Worm (Caenorhabditis elegans) whole organism, young adult: ENCODE measurements around the gene R05H5.4.

ENCODE experiments used
- B0035.1 ChIP-seq: sonication (generic microtip); optimal IDR thresholded peaks from 2 replicates; lab custom pipeline; 2016; ENCODE audit warnings: missing genetic modification characterization, mild to moderate bottlenecking, missing compliant biosample characterization, missing genotype, missing genetic modification reagents
- C06A6.2 ChIP-seq: fragments of 200-800 bp; sonication (Bioruptor generic); conservative IDR thresholded peaks from 2 replicates; pipeline ENCODE4 v1.3.6; 2022; ENCODE audit warnings: missing genetic modification characterization, missing compliant biosample characterization
- C17E4.6 ChIP-seq: fragments of 200-800 bp; sonication (Bioruptor generic); IDR thresholded peaks from 2 replicates; pipeline ENCODE4 v1.3.6; 2022; ENCODE audit warnings: missing genetic modification reagents, missing genetic modification characterization, missing compliant biosample characterization
- F33H1.4 ChIP-seq: fragments of 200-800 bp; sonication (Bioruptor generic); IDR thresholded peaks from 2 replicates; pipeline ENCODE4 v1.3.6; 2022; ENCODE audit warnings: missing genetic modification reagents, missing genetic modification characterization, missing compliant biosample characterization
- F37B4.10 ChIP-seq: fragments of 200-800 bp; sonication (Bioruptor generic); IDR thresholded peaks from 2 replicates; pipeline ENCODE4 v1.3.6; 2022; ENCODE audit warnings: missing genetic modification characterization, missing compliant biosample characterization
- F39B2.1 ChIP-seq: fragments of 200-800 bp; sonication (Bioruptor generic); IDR thresholded peaks from 2 replicates; pipeline ENCODE4 v1.3.6; 2022; ENCODE audit warnings: missing genetic modification reagents, missing genetic modification characterization, missing compliant biosample characterization
- F49E8.2 ChIP-seq: sonication (generic microtip); optimal IDR thresholded peaks from 3 replicates; lab custom pipeline; 2017; ENCODE audit warnings: missing genetic modification characterization, mild to moderate bottlenecking, missing compliant biosample characterization, antibody characterized with exemption, moderate library complexity; ENCODE audit not compliant: insufficient read depth
- F57A8.1 ChIP-seq: fragments of 200-800 bp; sonication (Bioruptor generic); optimal IDR thresholded peaks from 2 replicates; lab custom pipeline; 2018; ENCODE audit warnings: mild to moderate bottlenecking, missing genetic modification characterization, moderate library complexity, missing compliant biosample characterization
- F57C9.4 ChIP-seq: sonication (generic microtip); optimal IDR thresholded peaks from 2 replicates; lab custom pipeline; 2017; ENCODE audit warnings: mild to moderate bottlenecking, missing genetic modification characterization, missing compliant biosample characterization
- T07F8.4 ChIP-seq: sonication (generic microtip); optimal IDR thresholded peaks from 2 replicates; lab custom pipeline; 2016; ENCODE audit warnings: mild to moderate bottlenecking, missing genetic modification characterization, moderate library complexity, missing compliant biosample characterization
- Y56A3A.18 ChIP-seq: fragments of 200-800 bp; sonication (Bioruptor generic); IDR thresholded peaks from 2 replicates; pipeline ENCODE4 v1.3.6; 2022; ENCODE audit warnings: missing genetic modification reagents, missing genetic modification characterization, missing compliant biosample characterization
- Y67H2A.10 ChIP-seq: fragments of 200-800 bp; sonication (Bioruptor generic); conservative IDR thresholded peaks from 2 replicates; pipeline ENCODE4 v1.3.6; 2022; ENCODE audit warnings: missing genetic modification reagents, missing genetic modification characterization, missing compliant biosample characterization
- athp-1 ChIP-seq: sonication (generic microtip); optimal IDR thresholded peaks from 2 replicates; lab custom pipeline; 2017; ENCODE audit warnings: mild to moderate bottlenecking, missing genetic modification characterization, missing compliant biosample characterization
- attf-5 ChIP-seq: fragments of 200-800 bp; sonication (Bioruptor generic); optimal IDR thresholded peaks from 2 replicates; lab custom pipeline; 2018; ENCODE audit warnings: mild to moderate bottlenecking, missing genetic modification characterization, missing compliant biosample characterization
- ccch-3 ChIP-seq: fragments of 200-800 bp; sonication (Bioruptor generic); optimal IDR thresholded peaks from 2 replicates; lab custom pipeline; 2018; ENCODE audit warnings: mild to moderate bottlenecking, missing genetic modification characterization, missing compliant biosample characterization
- cebp-2 ChIP-seq: fragments of 200-800 bp; sonication (Bioruptor generic); IDR thresholded peaks from 2 replicates; pipeline ENCODE4 v1.3.6; 2022; ENCODE audit warnings: missing genetic modification characterization, missing compliant biosample characterization
- ceh-100 ChIP-seq: fragments of 200-800 bp; sonication (Bioruptor generic); IDR thresholded peaks from 2 replicates; pipeline ENCODE4 v1.3.6; 2022; ENCODE audit warnings: missing genetic modification reagents, missing genetic modification characterization, missing compliant biosample characterization
- ceh-27 ChIP-seq: fragments of 200-800 bp; sonication (Bioruptor generic); optimal IDR thresholded peaks from 2 replicates; lab custom pipeline; 2018; ENCODE audit warnings: mild to moderate bottlenecking, missing genetic modification characterization, moderate library complexity, missing compliant biosample characterization
- ceh-58 ChIP-seq: fragments of 200-800 bp; sonication (Bioruptor generic); IDR thresholded peaks from 2 replicates; pipeline ENCODE4 v1.3.6; 2022; ENCODE audit warnings: missing genetic modification characterization, missing compliant biosample characterization
- ceh-79 ChIP-seq: sonication (generic microtip); optimal IDR thresholded peaks from 2 replicates; lab custom pipeline; 2017; ENCODE audit warnings: mild to moderate bottlenecking, missing genetic modification characterization, missing compliant biosample characterization
- die-1 ChIP-seq: sonication (generic microtip); optimal IDR thresholded peaks from 2 replicates; lab custom pipeline; 2016; ENCODE audit warnings: missing genotype, mild to moderate bottlenecking, missing genetic modification characterization, missing compliant biosample characterization
- dox-1 ChIP-seq: fragments of 200-800 bp; sonication (Bioruptor generic); IDR thresholded peaks from 2 replicates; pipeline ENCODE4 v1.3.6; 2022; ENCODE audit warnings: missing genetic modification reagents, missing genetic modification characterization, missing compliant biosample characterization
- egl-18 ChIP-seq: fragments of 200-800 bp; sonication (Bioruptor generic); IDR thresholded peaks from 2 replicates; pipeline ENCODE4 v1.3.6; 2022; ENCODE audit warnings: missing genetic modification reagents, missing genetic modification characterization, missing compliant biosample characterization
- egrh-3 ChIP-seq: fragments of 200-800 bp; sonication (Bioruptor generic); IDR thresholded peaks from 2 replicates; pipeline ENCODE4 v1.3.6; 2022; ENCODE audit warnings: missing genetic modification reagents, missing genetic modification characterization, missing compliant biosample characterization
- ets-4 ChIP-seq: fragments of 200-800 bp; sonication (Bioruptor generic); optimal IDR thresholded peaks from 2 replicates; lab custom pipeline; 2018; ENCODE audit warnings: mild to moderate bottlenecking, missing genetic modification characterization, missing compliant biosample characterization
- him-1 ChIP-seq: sonication (generic microtip); optimal IDR thresholded peaks from 2 replicates; lab custom pipeline; 2016; ENCODE audit warnings: missing genotype, missing genetic modification reagents, missing genetic modification characterization, missing compliant biosample characterization
- hlh-12 ChIP-seq: sonication (generic microtip); optimal IDR thresholded peaks from 2 replicates; lab custom pipeline; 2016; ENCODE audit warnings: missing genetic modification characterization, missing compliant biosample characterization
- hlh-26 ChIP-seq: fragments of 200-800 bp; sonication (Bioruptor generic); conservative IDR thresholded peaks from 2 replicates; pipeline ENCODE4 v1.3.6; 2022; ENCODE audit warnings: missing genetic modification reagents, missing genetic modification characterization, missing compliant biosample characterization
- hrde-1 ChIP-seq: sonication (generic microtip); optimal IDR thresholded peaks from 2 replicates; lab custom pipeline; 2016; ENCODE audit warnings: missing genetic modification characterization, mild to moderate bottlenecking, missing compliant biosample characterization, moderate library complexity, missing genotype, missing genetic modification reagents, borderline replicate concordance
- lin-40 ChIP-seq: sonication (generic microtip); optimal IDR thresholded peaks from 2 replicates; lab custom pipeline; 2016; ENCODE audit warnings: missing genetic modification characterization, mild to moderate bottlenecking, missing compliant biosample characterization, missing genotype, missing genetic modification reagents
- lsl-1 ChIP-seq: fragments of 200-800 bp; sonication (Bioruptor generic); optimal IDR thresholded peaks from 2 replicates; lab custom pipeline; 2018; ENCODE audit warnings: mild to moderate bottlenecking, missing genetic modification characterization, moderate library complexity, missing compliant biosample characterization
- lsy-27 ChIP-seq: sonication (generic microtip); optimal IDR thresholded peaks from 2 replicates; lab custom pipeline; 2017; ENCODE audit warnings: missing genetic modification characterization, mild to moderate bottlenecking, missing compliant biosample characterization, antibody characterized with exemption, missing genotype, borderline replicate concordance; ENCODE audit not compliant: insufficient read depth
- mxl-1 ChIP-seq: sonication (generic microtip); optimal IDR thresholded peaks from 2 replicates; lab custom pipeline; 2016; ENCODE audit warnings: missing genetic modification characterization, missing compliant biosample characterization
- nfya-1 ChIP-seq: sonication (generic microtip); optimal IDR thresholded peaks from 2 replicates; lab custom pipeline; 2017; ENCODE audit warnings: antibody characterized with exemption, missing compliant biosample characterization, missing genetic modification characterization, borderline replicate concordance; ENCODE audit not compliant: insufficient read depth
- nfya-2 ChIP-seq: fragments of 200-800 bp; sonication (Bioruptor generic); IDR thresholded peaks from 2 replicates; pipeline ENCODE4 v1.3.6; 2022; ENCODE audit warnings: missing genetic modification reagents, missing genetic modification characterization, missing compliant biosample characterization
- nfyb-1 ChIP-seq: fragments of 200-800 bp; sonication (Bioruptor generic); IDR thresholded peaks from 2 replicates; pipeline ENCODE4 v1.3.6; 2022; ENCODE audit warnings: missing genetic modification reagents, missing genetic modification characterization, missing compliant biosample characterization
- nhr-80 ChIP-seq: sonication (generic microtip); optimal IDR thresholded peaks from 2 replicates; lab custom pipeline; 2016; ENCODE audit warnings: missing genetic modification characterization, missing compliant biosample characterization
- repo-1 ChIP-seq: sonication (generic microtip); optimal IDR thresholded peaks from 2 replicates; lab custom pipeline; 2017; ENCODE audit warnings: mild to moderate bottlenecking, missing genetic modification characterization, missing compliant biosample characterization
- snpc-3.4 ChIP-seq: sonication (generic microtip); optimal IDR thresholded peaks from 2 replicates; lab custom pipeline; 2017; ENCODE audit warnings: missing genetic modification characterization, mild to moderate bottlenecking, missing compliant biosample characterization, antibody characterized with exemption, moderate library complexity, missing genotype, missing genetic modification reagents
- somi-1 ChIP-seq: fragments of 200-800 bp; sonication (Bioruptor generic); optimal IDR thresholded peaks from 2 replicates; lab custom pipeline; 2018; ENCODE audit warnings: mild to moderate bottlenecking, missing genetic modification characterization, missing compliant biosample characterization
- sptf-2 ChIP-seq: fragments of 200-800 bp; sonication (Bioruptor generic); optimal IDR thresholded peaks from 2 replicates; lab custom pipeline; 2018; ENCODE audit warnings: mild to moderate bottlenecking, missing genetic modification characterization, missing compliant biosample characterization
- tbp1 ChIP-seq: fragments of 200-800 bp; sonication (Bioruptor generic); optimal IDR thresholded peaks from 2 replicates; lab custom pipeline; 2018; ENCODE audit warnings: mild to moderate bottlenecking, missing genetic modification characterization, missing compliant biosample characterization
- tlf-1 ChIP-seq: fragments of 200-800 bp; sonication (Bioruptor generic); optimal IDR thresholded peaks from 2 replicates; lab custom pipeline; 2018; ENCODE audit warnings: mild to moderate bottlenecking, missing genetic modification characterization, missing compliant biosample characterization
- unc-130 ChIP-seq: sonication (generic microtip); optimal IDR thresholded peaks from 2 replicates; lab custom pipeline; 2016; ENCODE audit warnings: missing genetic modification reagents, missing genetic modification characterization, missing compliant biosample characterization
- xnd-1 ChIP-seq: sonication (generic microtip); optimal IDR thresholded peaks from 2 replicates; lab custom pipeline; 2016; ENCODE audit warnings: missing genotype, missing genetic modification reagents, missing genetic modification characterization, missing compliant biosample characterization
- zim-3 ChIP-seq: sonication (generic microtip); optimal IDR thresholded peaks from 2 replicates; lab custom pipeline; 2017; ENCODE audit warnings: mild to moderate bottlenecking, missing genetic modification characterization, moderate library complexity, missing compliant biosample characterization
- ztf-18 ChIP-seq: sonication (generic microtip); optimal IDR thresholded peaks from 2 replicates; lab custom pipeline; 2016; ENCODE audit warnings: missing genotype, mild to moderate bottlenecking, missing genetic modification characterization, missing compliant biosample characterization
- ztf-25 ChIP-seq: fragments of 200-800 bp; sonication (Bioruptor generic); IDR thresholded peaks from 2 replicates; pipeline ENCODE4 v1.3.6; 2022; ENCODE audit warnings: missing genetic modification reagents, missing genetic modification characterization, missing compliant biosample characterization
- ztf-26 ChIP-seq: sonication (generic microtip); optimal IDR thresholded peaks from 2 replicates; lab custom pipeline; 2017; ENCODE audit warnings: missing genetic modification characterization, missing compliant biosample characterization
- ztf-28 ChIP-seq: fragments of 200-800 bp; sonication (Bioruptor generic); IDR thresholded peaks from 2 replicates; pipeline ENCODE4 v1.3.6; 2022; ENCODE audit warnings: missing genetic modification reagents, missing genetic modification characterization, missing compliant biosample characterization

R05H5.4 gene

DNA sequence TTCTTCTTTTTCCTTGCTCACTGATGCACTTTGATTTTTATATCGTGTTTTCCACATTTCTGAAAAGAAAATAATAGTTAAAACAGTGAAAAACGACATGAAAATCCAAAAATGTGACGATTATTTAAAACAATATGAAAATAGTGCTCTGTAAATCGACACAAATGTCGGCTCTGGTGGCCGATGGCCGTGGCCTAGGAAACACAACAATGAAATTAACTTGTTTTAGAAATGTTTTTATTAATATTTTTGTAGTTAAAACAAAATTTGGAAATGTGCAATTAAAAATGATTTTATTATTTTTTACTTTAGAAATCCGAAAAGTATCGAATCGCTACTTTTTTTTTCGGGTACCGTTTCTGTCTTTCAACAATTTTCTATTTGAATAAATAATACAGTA is 953 bp upstream of the R05H5.4 start, which contains the start of gene arv-1 (continued):
- TF ChIP-seq hrde-1 (tag; lab: Kevin White, UChicago) (no peak), lsy-27 (tag; lab: Kevin White, UChicago) (no peak), repo-1 (tag; lab: Kevin White, UChicago) (no peak), mxl-1 (no peak), nfya-1 (tag; lab: Kevin White, UChicago) (no peak), Y67H2A.10 (GFP tag; lab: Robert Waterston, UW) (no peak), cebp-2 (GFP tag; lab: Robert Waterston, UW) (no peak), ceh-79 (tag; lab: Kevin White, UChicago) (no peak), tlf-1 (GFP tag; lab: Kevin White, UChicago) (no peak), F49E8.2 (tag; lab: Kevin White, UChicago) (no peak), unc-130 (GFP tag; lab: Kevin White, UChicago) (peak; percentile 1), ets-4 (GFP tag; lab: Kevin White, UChicago) (no peak), dox-1 (GFP tag; lab: Robert Waterston, UW) (peak; percentile 61; the same call in 1 of the 2 replicates), ztf-25 (GFP tag; lab: Robert Waterston, UW) (no peak), him-1 (tag; lab: Kevin White, UChicago) (peak; percentile 11), hlh-26 (no peak), B0035.1 (no peak), F39B2.1 (no peak), ztf-28 (GFP tag; lab: Robert Waterston, UW) (no peak), attf-5 (GFP tag; lab: Kevin White, UChicago) (peak; percentile 13), ztf-26 (tag; lab: Kevin White, UChicago) (no peak), C17E4.6 (GFP tag; lab: Robert Waterston, UW) (no peak), F57C9.4 (no peak), lin-40 (no peak), athp-1 (tag; lab: Kevin White, UChicago) (no peak), F57A8.1 (GFP tag; lab: Kevin White, UChicago) (no peak), C06A6.2 (no peak), Y56A3A.18 (GFP tag; lab: Robert Waterston, UW) (no peak), ztf-18 (peak; percentile 17), T07F8.4 (tag; lab: Kevin White, UChicago) (no peak), xnd-1 (tag; lab: Kevin White, UChicago) (no peak), nhr-80 (tag; lab: Kevin White, UChicago) (peak; percentile 12), egl-18 (no peak), die-1 (no peak), ceh-27 (GFP tag; lab: Kevin White, UChicago) (peak; percentile 49), nfya-2 (GFP tag; lab: Robert Waterston, UW) (no peak), lsl-1 (no peak), F33H1.4 (no peak), ceh-100 (GFP tag; lab: Robert Waterston, UW) (peak; percentile 11; the same call in 1 of the 2 replicates), egrh-3 (GFP tag; lab: Robert Waterston, UW) (no peak), nfyb-1 (GFP tag; lab: Robert Waterston, UW) (no peak), hlh-12 (tag; lab: Kevin White, UChicago) (no peak), F37B4.10 (GFP tag; lab: Robert Waterston, UW) (no peak), ceh-58 (GFP tag; lab: Robert Waterston, UW) (no peak), snpc-3.4 (no peak), ccch-3 (GFP tag; lab: Kevin White, UChicago) (no peak), zim-3 (tag; lab: Kevin White, UChicago) (no peak), tbp1 (GFP tag; lab: Kevin White, UChicago) (no peak), somi-1 (GFP tag; lab: Kevin White, UChicago) (no peak), sptf-2 (GFP tag; lab: Kevin White, UChicago) (no peak)
